Worm (Caenorhabditis elegans): Measurements from ENCODE around the gene B0432.14.

ce11 chrII:300977-301772 is 37.0 kb downstream of the B0432.14 start, which contains the start of gene K01A2.5:
- TF ChIP-seq ZK185.1 (tag; optimal IDR thresholded peaks at IDR 0.05; ENCODE audit: poor library complexity, severe bottlenecking) (no peak), lag-1 (GFP tag; IDR thresholded peaks at IDR 0.05) (no peak), sea-2 (GFP tag; IDR thresholded peaks at IDR 0.05) (no peak), F37B4.10 (GFP tag; IDR thresholded peaks at IDR 0.05) (no peak), ama-1 (optimal IDR thresholded peaks at IDR 0.05) (no peak), ama-1 (GFP tag; optimal IDR thresholded peaks at IDR 0.05) (no peak), dox-1 (GFP tag; IDR thresholded peaks at IDR 0.05) (no peak), unc-62 (GFP tag; optimal IDR thresholded peaks at IDR 0.05) (no peak), pha-4 (tag; optimal IDR thresholded peaks at IDR 0.05) (no peak), ceh-100 (GFP tag; IDR thresholded peaks at IDR 0.05) (no peak), mcd-1 (GFP tag; IDR thresholded peaks at IDR 0.05) (no peak), ets-4 (GFP tag; optimal IDR thresholded peaks at IDR 0.05) (no peak), hlh-12 (tag; optimal IDR thresholded peaks at IDR 0.05) (no peak), dpl-1 (GFP tag; optimal IDR thresholded peaks at IDR 0.05) (no peak), lir-1 (GFP tag; conservative IDR thresholded peaks at IDR 0.05) (no peak)

All from whole organism, young adult.